Worm (Caenorhabditis elegans) whole organism, L1 larva: ENCODE measurements around the gene C40H5.2.

ENCODE experiments used
- fkh-10 ChIP-seq: sonication (generic microtip); optimal IDR thresholded peaks from 2 replicates; lab custom pipeline; 2017; ENCODE audit warnings: missing biosample characterization, missing genetic modification reagents, missing genetic modification characterization
- skn-1 ChIP-seq: fragments of 150-350 bp; optimal IDR thresholded peaks from 2 replicates; lab custom pipeline; 2014; ENCODE audit warnings: missing biosample characterization, missing genetic modification characterization

DNA sequence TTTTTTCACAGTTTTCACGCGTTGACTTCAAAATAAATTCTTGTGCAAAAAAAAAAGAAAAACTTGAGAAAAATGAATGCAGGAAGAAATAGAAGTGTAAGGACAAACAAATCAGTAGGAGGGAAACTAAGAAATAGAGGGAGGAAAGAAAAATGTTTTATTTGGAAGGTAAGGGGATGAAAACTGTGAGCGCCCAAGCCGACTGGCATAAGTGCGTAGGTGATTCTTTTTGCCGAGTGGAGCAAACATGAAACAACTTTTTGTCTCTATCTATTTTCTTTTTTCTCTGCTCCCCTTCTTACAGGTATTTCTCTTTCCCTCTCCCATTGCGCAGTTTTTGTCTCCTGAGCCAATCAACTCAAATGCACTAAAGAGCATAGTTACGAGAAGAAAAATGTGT is 27.1 kb upstream of the C40H5.2 start:
- TF ChIP-seq skn-1 (tag; lab: Kevin White, UChicago): no peak
- no peak for TF ChIP-seq fkh-10
